Fruit fly (Drosophila melanogaster) whole organism, embryonic: ENCODE results near the gene fig.

Source experiments
- Aef1 ChIP-seq: fragments of 200-800 bp; sonication (Bioruptor generic); IDR thresholded peaks from 3 replicates; pipeline ENCODE4 v1.3.6; 2022; ENCODE audit warnings: missing biosample characterization, missing genetic modification characterization
- CG10274 ChIP-seq: fragments of 200-800 bp; sonication (Bioruptor generic); optimal IDR thresholded peaks from 3 replicates; lab custom pipeline; 2017; ENCODE audit warnings: missing biosample characterization, mild to moderate bottlenecking, missing genetic modification characterization
- CG10366 ChIP-seq: fragments of 200-800 bp; sonication (Bioruptor generic); IDR thresholded peaks from 2 replicates; pipeline ENCODE4 v1.3.6; 2022; ENCODE audit warnings: missing biosample characterization, missing genetic modification characterization
- CG11560 ChIP-seq: fragments of 200-800 bp; sonication (Bioruptor generic); IDR thresholded peaks from 3 replicates; pipeline ENCODE4 v1.3.6; 2022; ENCODE audit warnings: missing biosample characterization, missing genetic modification characterization
- CG12391 ChIP-seq: fragments of 200-800 bp; sonication (Bioruptor generic); optimal IDR thresholded peaks from 3 replicates; lab custom pipeline; 2018; ENCODE audit warnings: missing biosample characterization, mild to moderate bottlenecking, missing genetic modification characterization, moderate library complexity
- CG14860 ChIP-seq: fragments of 200-800 bp; sonication (Bioruptor generic); IDR thresholded peaks from 3 replicates; pipeline ENCODE4 v1.3.6; 2022; ENCODE audit warnings: missing biosample characterization, missing genetic modification characterization; ENCODE audit not compliant: partially characterized antibody
- CG15269 ChIP-seq: fragments of 200-800 bp; sonication (Bioruptor generic); optimal IDR thresholded peaks from 2 replicates; lab custom pipeline; 2018; ENCODE audit warnings: missing biosample characterization, mild to moderate bottlenecking, missing genetic modification characterization, moderate library complexity
- CG3065 ChIP-seq: fragments of 200-800 bp; sonication (Bioruptor generic); optimal IDR thresholded peaks from 2 replicates; lab custom pipeline; 2016; ENCODE audit warnings: missing biosample characterization, missing genetic modification characterization
- CG4360 ChIP-seq: fragments of 200-800 bp; sonication (Bioruptor generic); IDR thresholded peaks from 2 replicates; pipeline ENCODE4 v1.3.6; 2022; ENCODE audit warnings: missing biosample characterization, missing genetic modification characterization
- CG4617 ChIP-seq: fragments of 200-800 bp; sonication (Bioruptor generic); optimal IDR thresholded peaks from 3 replicates; lab custom pipeline; 2016; ENCODE audit warnings: missing biosample characterization, missing genetic modification characterization, borderline replicate concordance
- CG6175 ChIP-seq: fragments of 200-800 bp; sonication (Bioruptor generic); IDR thresholded peaks from 3 replicates; pipeline ENCODE4 v1.3.6; 2022; ENCODE audit warnings: missing biosample characterization, missing genetic modification characterization
- CG6689 ChIP-seq: fragments of 200-800 bp; sonication (Bioruptor generic); IDR thresholded peaks from 2 replicates; pipeline ENCODE4 v1.3.6; 2022; ENCODE audit warnings: missing biosample characterization, missing genetic modification characterization
- CG8478 ChIP-seq: fragments of >200 bp; optimal IDR thresholded peaks from 2 replicates; lab custom pipeline; 2018
- D ChIP-seq, 2 experiments: fragments of 200-800 bp in 1 of 2; fragments of >200 bp in 1 of 2; sonication (Bioruptor generic) in 1 of 2; optimal IDR thresholded peaks; 2 replicates in 1 of 2; 3 replicates in 1 of 2; lab custom pipeline; 2017; ENCODE audit warnings: mild to moderate bottlenecking in 1 of 2, missing biosample characterization in 1 of 2, missing genetic modification characterization in 1 of 2, missing genetic modification reagents in 1 of 2
- Dad ChIP-seq: fragments of 200-800 bp; sonication (Bioruptor generic); optimal IDR thresholded peaks from 3 replicates; lab custom pipeline; 2016; ENCODE audit warnings: missing biosample characterization, missing genetic modification characterization
- Dfd ChIP-seq, 2 experiments: fragments of >200 bp; optimal IDR thresholded peaks; 2 replicates each; lab custom pipeline; 2017; ENCODE audit warnings: missing biosample characterization in 2 of 2, missing genetic modification characterization in 2 of 2
- Dll ChIP-seq: fragments of 200-800 bp; sonication (Bioruptor generic); IDR thresholded peaks from 4 replicates; pipeline ENCODE4 v1.3.6; 2022; ENCODE audit warnings: missing biosample characterization, missing genetic modification characterization; ENCODE audit not compliant: partially characterized antibody
- HLH4C ChIP-seq: fragments of 200-800 bp; sonication (Bioruptor generic); IDR thresholded peaks from 3 replicates; pipeline ENCODE4 v1.3.6; 2022; ENCODE audit warnings: missing biosample characterization, missing genetic modification characterization; ENCODE audit not compliant: partially characterized antibody
- Hr39 ChIP-seq: fragments of >200 bp; optimal IDR thresholded peaks from 2 replicates; lab custom pipeline; 2017
- MBD-R2 ChIP-seq: fragments of 200-800 bp; sonication (Bioruptor generic); IDR thresholded peaks from 2 replicates; pipeline ENCODE4 v1.3.6; 2022; ENCODE audit warnings: missing biosample characterization, missing genetic modification characterization
- MESR4 ChIP-seq: fragments of 200-800 bp; sonication (Bioruptor generic); optimal IDR thresholded peaks from 2 replicates; lab custom pipeline; 2018; ENCODE audit warnings: missing biosample characterization, mild to moderate bottlenecking, missing genetic modification characterization, moderate library complexity
- Med ChIP-seq: fragments of 200-800 bp; sonication (Bioruptor generic); peaks from one replicate; lab custom pipeline; 2016; ENCODE audit warnings: missing biosample characterization, missing genetic modification characterization, mild to moderate bottlenecking, inconsistent platforms, moderate library complexity
- Scr ChIP-seq: fragments of 200-800 bp; sonication (Bioruptor generic); IDR thresholded peaks from 2 replicates; pipeline ENCODE4 v1.3.6; 2022; ENCODE audit warnings: missing biosample characterization, missing genetic modification characterization; ENCODE audit not compliant: partially characterized antibody
- Ssrp ChIP-seq: fragments of 200-800 bp; sonication (Bioruptor generic); optimal IDR thresholded peaks from 2 replicates; lab custom pipeline; 2018; ENCODE audit warnings: missing biosample characterization, mild to moderate bottlenecking, missing genetic modification characterization, moderate library complexity
- cg ChIP-seq: fragments of 200-800 bp; sonication (Bioruptor generic); optimal IDR thresholded peaks from 3 replicates; lab custom pipeline; 2019; ENCODE audit warnings: missing biosample characterization, mild to moderate bottlenecking, missing genetic modification characterization, moderate library complexity
- ci ChIP-seq: fragments of 200-800 bp; sonication (Bioruptor generic); IDR thresholded peaks from 3 replicates; pipeline ENCODE4 v1.3.6; 2022; ENCODE audit warnings: missing biosample characterization, missing genetic modification characterization
- dpn ChIP-seq, 2 experiments: fragments of 200-800 bp; sonication (Bioruptor generic); optimal IDR thresholded peaks; 3 replicates each; lab custom pipeline; 2016; ENCODE audit warnings: missing biosample characterization in 2 of 2, missing genetic modification characterization in 2 of 2
- fd3F ChIP-seq: fragments of 200-800 bp; sonication (Bioruptor generic); optimal IDR thresholded peaks from 2 replicates; lab custom pipeline; 2018; ENCODE audit warnings: missing biosample characterization, mild to moderate bottlenecking, missing genetic modification characterization, moderate library complexity
- fd96Cb ChIP-seq: fragments of 200-800 bp; sonication (Bioruptor generic); optimal IDR thresholded peaks from 2 replicates; lab custom pipeline; 2018; ENCODE audit warnings: missing biosample characterization, mild to moderate bottlenecking, missing genetic modification characterization, moderate library complexity
- gt ChIP-seq: fragments of 200-800 bp; sonication (Bioruptor generic); IDR thresholded peaks from 2 replicates; pipeline ENCODE4 v1.3.6; 2022; ENCODE audit warnings: missing biosample characterization, missing genetic modification characterization
- hkb ChIP-seq, 2 experiments: fragments of 200-800 bp in 1 of 2; fragments of >200 bp in 1 of 2; sonication (Bioruptor generic) in 1 of 2; IDR thresholded peaks in 1 of 2; optimal IDR thresholded peaks in 1 of 2; 2 replicates each; pipeline versions ENCODE4 v1.3.6 to Lab custom; 2017 to 2022; ENCODE audit warnings: missing biosample characterization in 1 of 2, missing genetic modification characterization in 1 of 2
- jigr1 ChIP-seq: fragments of 200-800 bp; sonication (Bioruptor generic); IDR thresholded peaks from 3 replicates; pipeline ENCODE4 v1.3.6; 2022; ENCODE audit warnings: missing biosample characterization, missing genetic modification characterization
- nerfin-2 ChIP-seq: fragments of 200-800 bp; sonication (Bioruptor generic); IDR thresholded peaks from 2 replicates; pipeline ENCODE4 v1.3.6; 2022; ENCODE audit warnings: missing biosample characterization, missing genetic modification characterization; ENCODE audit not compliant: partially characterized antibody
- org-1 ChIP-seq: fragments of 200-800 bp; sonication (Bioruptor generic); optimal IDR thresholded peaks from 2 replicates; lab custom pipeline; 2017; ENCODE audit warnings: missing biosample characterization, missing genetic modification characterization
- scrt ChIP-seq: fragments of 200-800 bp; sonication (Bioruptor generic); optimal IDR thresholded peaks from 2 replicates; lab custom pipeline; 2018; ENCODE audit warnings: missing biosample characterization, mild to moderate bottlenecking, missing genetic modification characterization, moderate library complexity
- sob ChIP-seq: fragments of 200-800 bp; sonication (Bioruptor generic); IDR thresholded peaks from 2 replicates; pipeline ENCODE4 v1.3.6; 2022; ENCODE audit warnings: missing biosample characterization, missing genetic modification characterization
- toy ChIP-seq: fragments of 200-800 bp; sonication (Bioruptor generic); IDR thresholded peaks from 2 replicates; pipeline ENCODE4 v1.3.6; 2022; ENCODE audit warnings: missing biosample characterization, missing genetic modification characterization
- unc-4 ChIP-seq: fragments of 200-800 bp; sonication (Bioruptor generic); IDR thresholded peaks from 2 replicates; pipeline ENCODE4 v1.3.6; 2022; ENCODE audit warnings: missing biosample characterization, missing genetic modification characterization; ENCODE audit not compliant: partially characterized antibody

fig gene

dm6 chr3R:29755248-29755647 is 25.0 kb downstream of the fig start (continued):
- TF ChIP-seq fd96Cb (tag; lab: Kevin White, UChicago) (peak; percentile 1), toy (GFP tag; lab: Robert Waterston, UW) (no peak), CG10274 (GFP tag; lab: Kevin White, UChicago) (no peak), hkb (optimal IDR thresholded peaks at IDR 0.05; lab: Kevin White, UChicago) (no peak), hkb (GFP tag; IDR thresholded peaks at IDR 0.05; lab: Robert Waterston, UW) (0 out of 2 replicates have a peak, but pooled peaks have one; percentile 14), CG11560 (0 out of 3 replicates have a peak, but pooled peaks have one; percentile 35), jigr1 (0 out of 3 replicates have a peak, but pooled peaks have one; percentile 30), fd3F (GFP tag; lab: Kevin White, UChicago) (no peak), dpn (GFP tag; optimal IDR thresholded peaks at IDR 0.05; lab: Kevin White, UChicago) (peak in 1 of 2 experiments; percentile 21), gt (GFP tag; lab: Robert Waterston, UW) (no peak), CG6689 (peak; percentile 30; the same call in 1 of the 2 replicates), Ssrp (peak; percentile 11), CG12391 (tag; lab: Kevin White, UChicago) (no peak), ci (GFP tag; lab: Robert Waterston, UW) (peak; percentile 68)

DNA sequence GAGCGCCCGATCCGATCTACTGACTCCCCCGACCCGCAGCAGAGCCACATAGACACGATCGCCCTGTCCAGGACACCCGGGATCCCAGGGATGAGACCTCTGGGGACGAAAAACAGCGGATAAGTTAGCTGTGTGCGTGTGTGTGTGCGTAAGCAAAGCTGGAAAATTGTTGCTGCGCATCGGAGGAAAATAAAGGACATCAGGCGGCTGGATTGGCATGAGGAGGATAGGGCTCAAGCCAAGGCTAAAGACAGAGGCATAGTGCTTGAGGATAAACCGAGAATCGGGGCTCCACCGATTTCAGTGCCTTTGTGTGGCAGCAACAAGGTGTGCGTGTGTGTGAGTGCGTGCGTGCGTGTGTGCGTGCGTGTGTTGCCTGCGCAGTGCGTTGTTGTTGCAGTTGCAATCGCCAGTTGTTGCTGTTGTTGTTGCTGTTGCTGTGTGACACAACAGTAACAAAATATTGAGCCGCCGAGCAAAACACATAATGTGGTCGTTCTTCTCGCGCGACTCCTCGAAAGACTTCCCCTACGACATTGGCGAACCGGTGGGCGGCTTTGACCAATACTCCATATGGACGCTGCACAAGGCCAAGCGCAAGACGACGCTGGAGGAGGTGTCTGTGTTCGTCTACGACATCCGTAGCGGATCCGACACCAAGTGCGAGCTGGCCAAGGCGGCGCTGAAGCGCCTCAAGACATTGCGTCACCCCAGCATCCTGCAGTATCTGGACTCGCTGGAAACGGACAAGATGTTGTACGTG is 30.8 kb downstream of the fig start:
- TF ChIP-seq CG3065 (GFP tag; lab: Kevin White, UChicago) (no peak), MESR4 (GFP tag; lab: Kevin White, UChicago) (peak; percentile 88), CG8478 (lab: Kevin White, UChicago) (peak; percentile 95), CG4617 (GFP tag; lab: Kevin White, UChicago) (peak; percentile 67), Scr (GFP tag; lab: Robert Waterston, UW) (peak; percentile 50; the same call in 1 of the 2 replicates), scrt (GFP tag; lab: Kevin White, UChicago) (peak; percentile 18), CG6175 (GFP tag; lab: Robert Waterston, UW) (0 out of 3 replicates have a peak, but pooled peaks have one; percentile 26), MBD-R2 (0 out of 2 replicates have a peak, but pooled peaks have one; percentile 33), cg (GFP tag; lab: Kevin White, UChicago) (peak; percentile 95), unc-4 (GFP tag; lab: Robert Waterston, UW) (0 out of 2 replicates have a peak, but pooled peaks have one; percentile 23), Hr39 (lab: Kevin White, UChicago) (peak; percentile 99), CG4360 (GFP tag; lab: Robert Waterston, UW) (peak; percentile 90), Dfd (GFP tag; optimal IDR thresholded peaks at IDR 0.05; lab: Kevin White, UChicago) (peak in 1 of 2 experiments; percentile 24), nerfin-2 (GFP tag; lab: Robert Waterston, UW) (0 out of 2 replicates have a peak, but pooled peaks have one; percentile 34), D (optimal IDR thresholded peaks at IDR 0.05; lab: Kevin White, UChicago) (peak; percentile 6), D (GFP tag; optimal IDR thresholded peaks at IDR 0.05; lab: Kevin White, UChicago) (no peak), sob (GFP tag; lab: Robert Waterston, UW) (0 out of 2 replicates have a peak, but pooled peaks have one; percentile 8), CG14860 (GFP tag; lab: Robert Waterston, UW) (0 out of 3 replicates have a peak, but pooled peaks have one; percentile 5), Dad (GFP tag; lab: Kevin White, UChicago) (no peak), jigr1 (no peak), Dll (GFP tag; lab: Robert Waterston, UW) (peak; percentile 76; the same call in 2 of the 4 replicates), HLH4C (GFP tag; lab: Robert Waterston, UW) (0 out of 3 replicates have a peak, but pooled peaks have one; percentile 3), org-1 (GFP tag; lab: Kevin White, UChicago) (no peak), CG15269 (tag; lab: Kevin White, UChicago) (no peak), Med (GFP tag; lab: Kevin White, UChicago) (peak; percentile 40), Aef1 (peak; percentile 16; the same call in 1 of the 3 replicates), CG10366 (GFP tag; lab: Robert Waterston, UW) (0 out of 2 replicates have a peak, but pooled peaks have one; percentile 2)
